Worm (Caenorhabditis elegans) whole organism, young adult: ENCODE measurements around the gene slc-36.5.

ENCODE experiments used
- him-1 ChIP-seq: sonication (generic microtip); optimal IDR thresholded peaks from 2 replicates; lab custom pipeline; 2016; ENCODE audit warnings: missing genotype, missing genetic modification reagents, missing genetic modification characterization, missing compliant biosample characterization
- hmg-1.2 ChIP-seq: fragments of 200-800 bp; sonication (Bioruptor generic); IDR thresholded peaks from 2 replicates; pipeline ENCODE4 v1.3.6; 2022; ENCODE audit warnings: missing genetic modification reagents, missing genetic modification characterization, missing compliant biosample characterization
- pha-4 ChIP-seq: fragments of 150-350 bp; sonication (generic microtip); optimal IDR thresholded peaks from 2 replicates; lab custom pipeline; 2014; ENCODE audit warnings: missing biosample characterization, missing genetic modification reagents, missing genetic modification characterization
- repo-1 ChIP-seq: sonication (generic microtip); optimal IDR thresholded peaks from 2 replicates; lab custom pipeline; 2017; ENCODE audit warnings: mild to moderate bottlenecking, missing genetic modification characterization, missing compliant biosample characterization

ce11 chrII:6882335-6882734 is 5.5 kb upstream of the slc-36.5 start:
- no peak for TF ChIP-seq hmg-1.2 (GFP tag; lab: Robert Waterston, UW)
- no peak for TF ChIP-seq pha-4
- TF ChIP-seq him-1 (tag; lab: Kevin White, UChicago): no peak
- TF ChIP-seq repo-1 (tag; lab: Kevin White, UChicago): no peak
